Fruit fly (Drosophila melanogaster) whole organism, embryonic: Measurements from ENCODE around the gene ImpE3.

Experiments used
- Adf1 ChIP-seq: fragments of 200-800 bp; sonication (Bioruptor generic); IDR thresholded peaks from 2 replicates; pipeline ENCODE4 v1.3.6; 2022; ENCODE audit warnings: missing biosample characterization, missing genetic modification characterization
- CG10209 ChIP-seq: fragments of 200-800 bp; sonication (Bioruptor generic); optimal IDR thresholded peaks from 3 replicates; lab custom pipeline; 2017; ENCODE audit warnings: missing biosample characterization, mild to moderate bottlenecking, missing genetic modification characterization, missing genetic modification reagents
- CG11085 ChIP-seq: fragments of 200-800 bp; sonication (Bioruptor generic); IDR thresholded peaks from 2 replicates; pipeline ENCODE4 v1.3.6; 2022; ENCODE audit warnings: missing biosample characterization, missing genetic modification characterization
- CG11696 ChIP-seq: fragments of 200-800 bp; sonication (Bioruptor generic); IDR thresholded peaks from 2 replicates; pipeline ENCODE4 v1.3.6; 2022; ENCODE audit warnings: missing biosample characterization, missing genetic modification characterization
- CG13287 ChIP-seq: fragments of 200-800 bp; sonication (Bioruptor generic); IDR thresholded peaks from 2 replicates; pipeline ENCODE4 v1.3.6; 2022; ENCODE audit warnings: missing biosample characterization, missing genetic modification characterization; ENCODE audit not compliant: partially characterized antibody
- CG14710 ChIP-seq: fragments of 200-800 bp; sonication (Bioruptor generic); optimal IDR thresholded peaks from 3 replicates; lab custom pipeline; 2019; ENCODE audit warnings: missing biosample characterization, mild to moderate bottlenecking, missing genetic modification characterization, moderate library complexity
- CG15073 ChIP-seq: fragments of 200-800 bp; sonication (Bioruptor generic); optimal IDR thresholded peaks from 2 replicates; lab custom pipeline; 2016; ENCODE audit warnings: missing biosample characterization, missing genetic modification characterization
- CG1603 ChIP-seq: fragments of 200-800 bp; sonication (Bioruptor generic); optimal IDR thresholded peaks from 2 replicates; lab custom pipeline; 2019; ENCODE audit warnings: missing biosample characterization, mild to moderate bottlenecking, missing genetic modification characterization, moderate library complexity
- CG18764 ChIP-seq: fragments of 200-800 bp; sonication (Bioruptor generic); optimal IDR thresholded peaks from 3 replicates; lab custom pipeline; 2016; ENCODE audit warnings: missing biosample characterization, missing genetic modification characterization
- CG2678 ChIP-seq: fragments of 200-800 bp; sonication (Bioruptor generic); optimal IDR thresholded peaks from 3 replicates; lab custom pipeline; 2019; ENCODE audit warnings: missing biosample characterization, mild to moderate bottlenecking, missing genetic modification characterization, moderate library complexity
- CG33213 ChIP-seq: fragments of 200-800 bp; sonication (Bioruptor generic); optimal IDR thresholded peaks from 3 replicates; lab custom pipeline; 2016; ENCODE audit warnings: missing biosample characterization, missing genetic modification characterization
- CG4707 ChIP-seq: fragments of 200-800 bp; sonication (Bioruptor generic); optimal IDR thresholded peaks from 2 replicates; lab custom pipeline; 2018; ENCODE audit warnings: missing biosample characterization, mild to moderate bottlenecking, missing genetic modification characterization, moderate library complexity
- CG6175 ChIP-seq: fragments of 200-800 bp; sonication (Bioruptor generic); IDR thresholded peaks from 3 replicates; pipeline ENCODE4 v1.3.6; 2022; ENCODE audit warnings: missing biosample characterization, missing genetic modification characterization
- CG6683 ChIP-seq: fragments of 200-800 bp; sonication (Bioruptor generic); optimal IDR thresholded peaks from 2 replicates; lab custom pipeline; 2017; ENCODE audit warnings: missing biosample characterization, mild to moderate bottlenecking, missing genetic modification characterization, missing genetic modification reagents
- Dad ChIP-seq: fragments of 200-800 bp; sonication (Bioruptor generic); optimal IDR thresholded peaks from 3 replicates; lab custom pipeline; 2016; ENCODE audit warnings: missing biosample characterization, missing genetic modification characterization
- Dref ChIP-seq: fragments of 200-800 bp; sonication (Bioruptor generic); IDR thresholded peaks from 2 replicates; pipeline ENCODE4 v1.3.6; 2022; ENCODE audit warnings: missing biosample characterization, missing genetic modification characterization
- HLH3B ChIP-seq: fragments of 200-800 bp; sonication (Bioruptor generic); IDR thresholded peaks from 2 replicates; pipeline ENCODE4 v1.3.6; 2022; ENCODE audit warnings: missing biosample characterization, missing genetic modification characterization
- HLH54F ChIP-seq: fragments of 200-800 bp; sonication (Bioruptor generic); optimal IDR thresholded peaks from 3 replicates; lab custom pipeline; 2016; ENCODE audit warnings: missing biosample characterization, missing genetic modification characterization
- Hr51 ChIP-seq, 2 experiments: fragments of 200-800 bp; sonication (Bioruptor generic); optimal IDR thresholded peaks; 2 replicates in 1 of 2; 3 replicates in 1 of 2; lab custom pipeline; 2016 to 2018; ENCODE audit warnings: missing biosample characterization in 2 of 2, missing genetic modification characterization in 2 of 2, mild to moderate bottlenecking in 1 of 2, moderate library complexity in 1 of 2
- Hsf ChIP-seq: fragments of 200-800 bp; sonication (Bioruptor generic); optimal IDR thresholded peaks from 3 replicates; lab custom pipeline; 2016; ENCODE audit warnings: missing biosample characterization, missing genetic modification characterization
- Myb ChIP-seq: fragments of 200-800 bp; sonication (Bioruptor generic); optimal IDR thresholded peaks from 2 replicates; lab custom pipeline; 2016; ENCODE audit warnings: missing biosample characterization, missing genetic modification characterization
- NC2α ChIP-seq: fragments of 200-800 bp; sonication (Bioruptor generic); optimal IDR thresholded peaks from 2 replicates; lab custom pipeline; 2016; ENCODE audit warnings: missing biosample characterization, missing genetic modification characterization
- NC2β ChIP-seq: fragments of 200-800 bp; sonication (Bioruptor generic); optimal IDR thresholded peaks from 2 replicates; lab custom pipeline; 2016; ENCODE audit warnings: missing biosample characterization, missing genetic modification characterization
- NFAT ChIP-seq: fragments of 200-800 bp; sonication (Bioruptor generic); IDR thresholded peaks from 2 replicates; pipeline ENCODE4 v1.3.6; 2022; ENCODE audit warnings: missing biosample characterization, missing genetic modification characterization
- Sin3A ChIP-seq: fragments of >200 bp; optimal IDR thresholded peaks from 2 replicates; lab custom pipeline; 2018
- Trl ChIP-seq, 3 experiments: fragments of >200 bp in 2 of 3; fragments of 200-800 bp in 1 of 3; sonication (Bioruptor generic) in 1 of 3; optimal IDR thresholded peaks; 2 replicates in 1 of 3; 3 replicates in 2 of 3; lab custom pipeline; 2016 to 2017; ENCODE audit warnings: missing biosample characterization in 1 of 3, missing genetic modification characterization in 1 of 3
- YL-1 ChIP-seq: fragments of 200-800 bp; sonication (Bioruptor generic); optimal IDR thresholded peaks from 3 replicates; lab custom pipeline; 2017; ENCODE audit warnings: missing biosample characterization, mild to moderate bottlenecking, missing genetic modification characterization
- ab ChIP-seq: fragments of 200-800 bp; sonication (Bioruptor generic); optimal IDR thresholded peaks from 2 replicates; lab custom pipeline; 2016; ENCODE audit warnings: missing biosample characterization, missing genetic modification characterization
- ash1 ChIP-seq: fragments of 200-800 bp; sonication (Bioruptor generic); optimal IDR thresholded peaks from 2 replicates; lab custom pipeline; 2018; ENCODE audit warnings: missing biosample characterization, mild to moderate bottlenecking, missing genetic modification characterization
- chinmo ChIP-seq: fragments of 200-800 bp; sonication (Bioruptor generic); IDR thresholded peaks from 4 replicates; pipeline ENCODE4 v1.3.6; 2022; ENCODE audit warnings: missing biosample characterization, missing genetic modification characterization; ENCODE audit not compliant: partially characterized antibody
- crc ChIP-seq: fragments of 200-800 bp; sonication (Bioruptor generic); optimal IDR thresholded peaks from 2 replicates; lab custom pipeline; 2016; ENCODE audit warnings: missing biosample characterization, missing genetic modification characterization
- dm ChIP-seq: fragments of 200-800 bp; sonication (Bioruptor generic); optimal IDR thresholded peaks from 3 replicates; lab custom pipeline; 2016; ENCODE audit warnings: missing biosample characterization, missing genetic modification characterization
- dysf ChIP-seq: fragments of 200-800 bp; sonication (Bioruptor generic); IDR thresholded peaks from 3 replicates; pipeline ENCODE4 v1.3.6; 2022; ENCODE audit warnings: missing biosample characterization, missing genetic modification characterization
- fd96Cb ChIP-seq: fragments of 200-800 bp; sonication (Bioruptor generic); optimal IDR thresholded peaks from 2 replicates; lab custom pipeline; 2018; ENCODE audit warnings: missing biosample characterization, mild to moderate bottlenecking, missing genetic modification characterization, moderate library complexity
- fu2 ChIP-seq: fragments of 200-800 bp; sonication (Bioruptor generic); optimal IDR thresholded peaks from 2 replicates; lab custom pipeline; 2016; ENCODE audit warnings: missing biosample characterization, missing genetic modification characterization
- gfzf ChIP-seq: fragments of 200-800 bp; sonication (Bioruptor generic); optimal IDR thresholded peaks from 2 replicates; lab custom pipeline; 2016; ENCODE audit warnings: missing biosample characterization, mild to moderate bottlenecking, missing genetic modification characterization, moderate library complexity
- jing ChIP-seq: fragments of 200-800 bp; sonication (Bioruptor generic); optimal IDR thresholded peaks from 2 replicates; lab custom pipeline; 2018; ENCODE audit warnings: missing biosample characterization, mild to moderate bottlenecking, missing genetic modification characterization
- nau ChIP-seq: fragments of 200-800 bp; sonication (Bioruptor generic); optimal IDR thresholded peaks from 3 replicates; lab custom pipeline; 2017; ENCODE audit warnings: missing biosample characterization, mild to moderate bottlenecking, missing genetic modification characterization, missing genetic modification reagents
- nerfin-2 ChIP-seq: fragments of 200-800 bp; sonication (Bioruptor generic); IDR thresholded peaks from 2 replicates; pipeline ENCODE4 v1.3.6; 2022; ENCODE audit warnings: missing biosample characterization, missing genetic modification characterization; ENCODE audit not compliant: partially characterized antibody
- pb ChIP-seq: fragments of 200-800 bp; sonication (Bioruptor generic); optimal IDR thresholded peaks from 3 replicates; lab custom pipeline; 2016; ENCODE audit warnings: missing biosample characterization, missing genetic modification characterization
- sens ChIP-seq: fragments of 200-800 bp; sonication (Bioruptor generic); peaks from one replicate; lab custom pipeline; 2016; ENCODE audit warnings: missing biosample characterization, missing genetic modification characterization
- sima ChIP-seq: fragments of 200-800 bp; sonication (Bioruptor generic); optimal IDR thresholded peaks from 2 replicates; lab custom pipeline; 2016; ENCODE audit warnings: missing biosample characterization, missing genetic modification characterization
- slou ChIP-seq: fragments of 200-800 bp; sonication (Bioruptor generic); optimal IDR thresholded peaks from 3 replicates; lab custom pipeline; 2016; ENCODE audit warnings: missing biosample characterization, missing genetic modification characterization
- so ChIP-seq: fragments of 200-800 bp; sonication (Bioruptor generic); IDR thresholded peaks from 3 replicates; pipeline ENCODE4 v1.3.6; 2022; ENCODE audit warnings: missing biosample characterization, missing genetic modification characterization
- tap ChIP-seq: fragments of 200-800 bp; optimal IDR thresholded peaks from 3 replicates; lab custom pipeline; 2019; ENCODE audit warnings: missing biosample characterization, mild to moderate bottlenecking, missing genetic modification characterization, moderate library complexity
- trem ChIP-seq: fragments of 200-800 bp; optimal IDR thresholded peaks from 3 replicates; lab custom pipeline; 2019; ENCODE audit warnings: missing biosample characterization, mild to moderate bottlenecking, missing genetic modification characterization, moderate library complexity
- tup ChIP-seq: fragments of 200-800 bp; sonication (Bioruptor generic); optimal IDR thresholded peaks from 2 replicates; lab custom pipeline; 2016; ENCODE audit warnings: missing biosample characterization, mild to moderate bottlenecking, missing genetic modification characterization, moderate library complexity
- twi ChIP-seq: fragments of 200-800 bp; optimal IDR thresholded peaks from 2 replicates; lab custom pipeline; 2019; ENCODE audit warnings: missing biosample characterization, mild to moderate bottlenecking, missing genetic modification characterization, moderate library complexity
- tx ChIP-seq: fragments of 200-800 bp; sonication (Bioruptor generic); optimal IDR thresholded peaks from 2 replicates; lab custom pipeline; 2016; ENCODE audit warnings: missing biosample characterization, missing genetic modification characterization
- unc-4 ChIP-seq: fragments of 200-800 bp; sonication (Bioruptor generic); IDR thresholded peaks from 2 replicates; pipeline ENCODE4 v1.3.6; 2022; ENCODE audit warnings: missing biosample characterization, missing genetic modification characterization; ENCODE audit not compliant: partially characterized antibody
- unpg ChIP-seq: fragments of 200-800 bp; sonication (Bioruptor generic); optimal IDR thresholded peaks from 3 replicates; lab custom pipeline; 2018; ENCODE audit warnings: missing biosample characterization, mild to moderate bottlenecking, missing genetic modification characterization, moderate library complexity
- vnd ChIP-seq: fragments of 200-800 bp; sonication (Bioruptor generic); IDR thresholded peaks from 3 replicates; pipeline ENCODE4 v1.3.6; 2022; ENCODE audit warnings: missing biosample characterization, missing genetic modification characterization; ENCODE audit not compliant: partially characterized antibody

ImpE3 gene

DNA sequence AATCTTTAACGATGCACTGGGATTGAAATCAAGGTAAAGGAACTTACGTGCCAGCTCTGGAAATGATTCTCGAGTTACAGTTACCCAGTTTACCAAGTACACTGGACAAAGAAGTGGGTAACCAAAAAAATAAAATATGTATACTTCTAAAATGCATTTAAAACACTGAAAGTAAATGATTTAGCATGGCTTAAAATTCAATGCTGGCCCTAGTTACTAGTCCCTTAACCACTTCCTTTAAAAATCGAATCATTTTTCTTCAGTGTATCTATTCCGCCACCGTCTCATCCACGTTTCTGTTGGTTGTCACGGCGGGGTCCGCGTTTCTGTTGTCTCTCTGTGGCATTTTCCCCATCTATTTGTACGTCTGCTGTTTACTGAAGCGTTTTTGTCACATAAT is 43.3 kb upstream of the ImpE3 start (continued):
- TF ChIP-seq Hr51 (GFP tag; optimal IDR thresholded peaks at IDR 0.05; lab: Kevin White, UChicago) (peak in 1 of 2 experiments; percentile 47), CG6683 (GFP tag; lab: Kevin White, UChicago) (no peak), Dad (GFP tag; lab: Kevin White, UChicago) (no peak), CG11696 (GFP tag; lab: Robert Waterston, UW) (no peak), HLH54F (peak; percentile 3), trem (tag; lab: Kevin White, UChicago) (no peak), tap (no peak), nerfin-2 (no peak), CG13287 (GFP tag; lab: Robert Waterston, UW) (no peak), dm (GFP tag; lab: Kevin White, UChicago) (no peak), crc (no peak), Myb (no peak), HLH3B (GFP tag; lab: Robert Waterston, UW) (no peak), NFAT (GFP tag; lab: Robert Waterston, UW) (no peak), dysf (GFP tag; lab: Robert Waterston, UW) (peak; percentile 48; the same call in 1 of the 3 replicates), CG33213 (no peak), twi (tag; lab: Kevin White, UChicago) (no peak), pb (GFP tag; lab: Kevin White, UChicago) (no peak), sima (GFP tag; lab: Kevin White, UChicago) (no peak), YL-1 (GFP tag; lab: Kevin White, UChicago) (no peak), CG18764 (GFP tag; lab: Kevin White, UChicago) (no peak), chinmo (no peak), Dref (GFP tag; lab: Robert Waterston, UW) (no peak), Sin3A (lab: Kevin White, UChicago) (no peak), Trl (optimal IDR thresholded peaks at IDR 0.05; lab: Kevin White, UChicago) (no peak), Trl (GFP tag; optimal IDR thresholded peaks at IDR 0.05; lab: Kevin White, UChicago) (no peak), NC2β (GFP tag; lab: Kevin White, UChicago) (no peak), slou (GFP tag; lab: Kevin White, UChicago) (no peak), CG6175 (GFP tag; lab: Robert Waterston, UW) (no peak), CG14710 (no peak), nau (GFP tag; lab: Kevin White, UChicago) (no peak), CG11085 (peak; percentile 7; the same call in 1 of the 2 replicates), jing (GFP tag; lab: Kevin White, UChicago) (no peak), NC2α (GFP tag; lab: Kevin White, UChicago) (no peak), CG1603 (peak; percentile 36), CG10209 (no peak), so (no peak), fu2 (GFP tag; lab: Kevin White, UChicago) (no peak), fd96Cb (peak; percentile 26), tup (no peak), vnd (no peak), CG2678 (tag; lab: Kevin White, UChicago) (peak; percentile 52), gfzf (GFP tag; lab: Kevin White, UChicago) (no peak), unpg (GFP tag; lab: Kevin White, UChicago) (peak; percentile 47), Adf1 (GFP tag; lab: Robert Waterston, UW) (no peak), unc-4 (no peak), sens (GFP tag; lab: Kevin White, UChicago) (peak; percentile 86), ab (GFP tag; lab: Kevin White, UChicago) (no peak), Hsf (no peak), ash1 (GFP tag; lab: Kevin White, UChicago) (no peak), tx (GFP tag; lab: Kevin White, UChicago) (no peak), CG15073 (GFP tag; lab: Kevin White, UChicago) (no peak), CG4707 (GFP tag; lab: Kevin White, UChicago) (no peak)
